Fruit fly (Drosophila melanogaster) whole organism, embryonic: Measurements from ENCODE around the gene CG3091.

Experiments used
- Adf1 ChIP-seq: fragments of 200-800 bp; sonication (Bioruptor generic); IDR thresholded peaks from 2 replicates; pipeline ENCODE4 v1.3.6; 2022; ENCODE audit warnings: missing biosample characterization, missing genetic modification characterization
- Asciz ChIP-seq: fragments of 200-800 bp; sonication (Bioruptor generic); optimal IDR thresholded peaks from 2 replicates; lab custom pipeline; 2017; ENCODE audit warnings: missing biosample characterization, mild to moderate bottlenecking, missing genetic modification characterization, missing genetic modification reagents
- CG1233 ChIP-seq: fragments of 200-800 bp; sonication (Bioruptor generic); optimal IDR thresholded peaks from 4 replicates; lab custom pipeline; 2018; ENCODE audit warnings: missing biosample characterization, mild to moderate bottlenecking, missing genetic modification characterization
- CG1529 ChIP-seq: fragments of 200-800 bp; sonication (Bioruptor generic); optimal IDR thresholded peaks from 3 replicates; lab custom pipeline; 2018; ENCODE audit warnings: missing biosample characterization, missing genetic modification characterization
- CG15601 ChIP-seq: fragments of 200-800 bp; sonication (Bioruptor generic); optimal IDR thresholded peaks from 3 replicates; lab custom pipeline; 2019; ENCODE audit warnings: missing biosample characterization, mild to moderate bottlenecking, missing genetic modification characterization, moderate library complexity
- CG17359 ChIP-seq: fragments of 200-800 bp; sonication (Bioruptor generic); optimal IDR thresholded peaks from 3 replicates; lab custom pipeline; 2018; ENCODE audit warnings: missing biosample characterization, mild to moderate bottlenecking, missing genetic modification characterization, moderate library complexity
- CG17912 ChIP-seq: fragments of 200-800 bp; sonication (Bioruptor generic); optimal IDR thresholded peaks from 2 replicates; lab custom pipeline; 2018; ENCODE audit warnings: missing biosample characterization, mild to moderate bottlenecking, missing genetic modification characterization
- CG18599 ChIP-seq: fragments of 200-800 bp; sonication (Bioruptor generic); optimal IDR thresholded peaks from 3 replicates; lab custom pipeline; 2017; ENCODE audit warnings: missing biosample characterization, missing genetic modification characterization, mild to moderate bottlenecking, moderate library complexity, missing genetic modification reagents
- CG2116 ChIP-seq: fragments of 200-800 bp; sonication (Bioruptor generic); optimal IDR thresholded peaks from 3 replicates; lab custom pipeline; 2018; ENCODE audit warnings: missing biosample characterization, mild to moderate bottlenecking, missing genetic modification characterization
- CG31365 ChIP-seq: fragments of 200-800 bp; sonication (Bioruptor generic); optimal IDR thresholded peaks from 2 replicates; lab custom pipeline; 2018; ENCODE audit warnings: missing biosample characterization, mild to moderate bottlenecking, missing genetic modification characterization
- CG32532 ChIP-seq: fragments of 200-800 bp; sonication (Bioruptor generic); IDR thresholded peaks from 2 replicates; pipeline ENCODE4 v1.3.6; 2022; ENCODE audit warnings: missing biosample characterization, missing genetic modification characterization
- CG4328 ChIP-seq: fragments of 200-800 bp; sonication (Bioruptor generic); optimal IDR thresholded peaks from 3 replicates; lab custom pipeline; 2017; ENCODE audit warnings: missing biosample characterization, missing genetic modification reagents, missing genetic modification characterization
- CG8089 ChIP-seq: fragments of 200-800 bp; sonication (Bioruptor generic); optimal IDR thresholded peaks from 3 replicates; lab custom pipeline; 2016; ENCODE audit warnings: missing biosample characterization, missing genetic modification characterization
- CG8290 ChIP-seq, 3 experiments: fragments of 200-800 bp; sonication (Bioruptor generic); optimal IDR thresholded peaks; 2 replicates each; lab custom pipeline; 2016 to 2019; ENCODE audit warnings: missing biosample characterization in 3 of 3, missing genetic modification characterization in 3 of 3, mild to moderate bottlenecking in 2 of 3, moderate library complexity in 1 of 3
- CG8924 ChIP-seq: fragments of 200-800 bp; optimal IDR thresholded peaks from 3 replicates; lab custom pipeline; 2019; ENCODE audit warnings: missing biosample characterization, mild to moderate bottlenecking, missing genetic modification characterization, moderate library complexity
- Dip3 ChIP-seq: fragments of 200-800 bp; sonication (Bioruptor generic); optimal IDR thresholded peaks from 3 replicates; lab custom pipeline; 2016; ENCODE audit warnings: missing biosample characterization, missing genetic modification characterization
- Drgx ChIP-seq: fragments of 200-800 bp; sonication (Bioruptor generic); IDR thresholded peaks from 2 replicates; pipeline ENCODE4 v1.3.6; 2022; ENCODE audit warnings: missing biosample characterization, missing genetic modification characterization
- Ets65A ChIP-seq: fragments of 200-800 bp; sonication (Bioruptor generic); peaks from one replicate; lab custom pipeline; 2016; ENCODE audit warnings: missing biosample characterization, missing genetic modification characterization
- Hr78 ChIP-seq, 2 experiments: fragments of 200-800 bp in 1 of 2; fragments of >200 bp in 1 of 2; sonication (Bioruptor generic) in 1 of 2; optimal IDR thresholded peaks; 2 replicates each; lab custom pipeline; 2017 to 2019; ENCODE audit warnings: missing biosample characterization in 2 of 2, missing genetic modification characterization in 2 of 2, mild to moderate bottlenecking in 1 of 2, moderate library complexity in 1 of 2
- MBD-R2 ChIP-seq: fragments of 200-800 bp; sonication (Bioruptor generic); IDR thresholded peaks from 2 replicates; pipeline ENCODE4 v1.3.6; 2022; ENCODE audit warnings: missing biosample characterization, missing genetic modification characterization
- NC2α ChIP-seq: fragments of 200-800 bp; sonication (Bioruptor generic); optimal IDR thresholded peaks from 2 replicates; lab custom pipeline; 2016; ENCODE audit warnings: missing biosample characterization, missing genetic modification characterization
- Optix ChIP-seq: fragments of 200-800 bp; sonication (Bioruptor generic); IDR thresholded peaks from 3 replicates; pipeline ENCODE4 v1.3.6; 2022; ENCODE audit warnings: missing biosample characterization, missing genetic modification characterization
- Stat92E ChIP-seq, 3 experiments: fragments of >200 bp in 2 of 3; fragments of 200-800 bp in 1 of 3; sonication (Bioruptor generic) in 1 of 3; optimal IDR thresholded peaks; 2 replicates each; lab custom pipeline; 2017 to 2019; ENCODE audit warnings: missing biosample characterization in 3 of 3, missing genetic modification characterization in 3 of 3, mild to moderate bottlenecking in 1 of 3, moderate library complexity in 1 of 3
- ac ChIP-seq: fragments of 200-800 bp; sonication (Bioruptor generic); optimal IDR thresholded peaks from 3 replicates; lab custom pipeline; 2017; ENCODE audit warnings: missing biosample characterization, mild to moderate bottlenecking, missing genetic modification characterization
- cg ChIP-seq: fragments of 200-800 bp; sonication (Bioruptor generic); optimal IDR thresholded peaks from 3 replicates; lab custom pipeline; 2019; ENCODE audit warnings: missing biosample characterization, mild to moderate bottlenecking, missing genetic modification characterization, moderate library complexity
- cwo ChIP-seq: fragments of 200-800 bp; sonication (Bioruptor generic); optimal IDR thresholded peaks from 3 replicates; lab custom pipeline; 2017; ENCODE audit warnings: missing biosample characterization, missing genetic modification characterization, mild to moderate bottlenecking, moderate library complexity, missing genetic modification reagents
- dimm ChIP-seq: fragments of 200-800 bp; sonication (Bioruptor generic); IDR thresholded peaks from 2 replicates; pipeline ENCODE4 v1.3.6; 2022; ENCODE audit warnings: missing biosample characterization, missing genetic modification characterization
- disco-r ChIP-seq: fragments of 200-800 bp; sonication (Bioruptor generic); optimal IDR thresholded peaks from 2 replicates; lab custom pipeline; 2016; ENCODE audit warnings: missing biosample characterization, missing genetic modification characterization
- dmrt11E ChIP-seq: fragments of 200-800 bp; sonication (Bioruptor generic); optimal IDR thresholded peaks from 3 replicates; lab custom pipeline; 2018; ENCODE audit warnings: missing biosample characterization, mild to moderate bottlenecking, missing genetic modification characterization, moderate library complexity
- dmrt99B ChIP-seq: fragments of 200-800 bp; sonication (Bioruptor generic); optimal IDR thresholded peaks from 2 replicates; lab custom pipeline; 2018; ENCODE audit warnings: missing biosample characterization, mild to moderate bottlenecking, missing genetic modification characterization, moderate library complexity
- ewg ChIP-seq: fragments of 200-800 bp; sonication (Bioruptor generic); optimal IDR thresholded peaks from 3 replicates; lab custom pipeline; 2017; ENCODE audit warnings: mild to moderate bottlenecking, missing biosample characterization, missing genetic modification reagents, missing genetic modification characterization
- gce ChIP-seq: fragments of 200-800 bp; sonication (Bioruptor generic); IDR thresholded peaks from 3 replicates; pipeline ENCODE4 v1.3.6; 2022; ENCODE audit warnings: missing biosample characterization, missing genetic modification characterization
- hbn ChIP-seq: fragments of 200-800 bp; sonication (Bioruptor generic); IDR thresholded peaks from 2 replicates; pipeline ENCODE4 v1.3.6; 2022; ENCODE audit warnings: missing biosample characterization, missing genetic modification characterization; ENCODE audit not compliant: partially characterized antibody
- pum ChIP-seq: fragments of 200-800 bp; sonication (Bioruptor generic); optimal IDR thresholded peaks from 2 replicates; lab custom pipeline; 2016; ENCODE audit warnings: missing biosample characterization, missing genetic modification characterization
- pzg ChIP-seq: fragments of 200-800 bp; sonication (Bioruptor generic); optimal IDR thresholded peaks from 3 replicates; lab custom pipeline; 2018; ENCODE audit warnings: missing biosample characterization, mild to moderate bottlenecking, missing genetic modification characterization, moderate library complexity
- rib ChIP-seq: fragments of 200-800 bp; sonication (Bioruptor generic); IDR thresholded peaks from 2 replicates; pipeline ENCODE4 v1.3.6; 2022; ENCODE audit warnings: missing biosample characterization, missing genetic modification characterization
- sna ChIP-seq: fragments of 200-800 bp; sonication (Bioruptor generic); IDR thresholded peaks from 2 replicates; pipeline ENCODE4 v1.3.6; 2022; ENCODE audit warnings: missing biosample characterization, missing genetic modification characterization; ENCODE audit not compliant: partially characterized antibody
- sr ChIP-seq: fragments of 200-800 bp; sonication (Bioruptor generic); IDR thresholded peaks from 3 replicates; pipeline ENCODE4 v1.3.6; 2022; ENCODE audit warnings: missing biosample characterization, missing genetic modification characterization

The CG3091 gene

DNA sequence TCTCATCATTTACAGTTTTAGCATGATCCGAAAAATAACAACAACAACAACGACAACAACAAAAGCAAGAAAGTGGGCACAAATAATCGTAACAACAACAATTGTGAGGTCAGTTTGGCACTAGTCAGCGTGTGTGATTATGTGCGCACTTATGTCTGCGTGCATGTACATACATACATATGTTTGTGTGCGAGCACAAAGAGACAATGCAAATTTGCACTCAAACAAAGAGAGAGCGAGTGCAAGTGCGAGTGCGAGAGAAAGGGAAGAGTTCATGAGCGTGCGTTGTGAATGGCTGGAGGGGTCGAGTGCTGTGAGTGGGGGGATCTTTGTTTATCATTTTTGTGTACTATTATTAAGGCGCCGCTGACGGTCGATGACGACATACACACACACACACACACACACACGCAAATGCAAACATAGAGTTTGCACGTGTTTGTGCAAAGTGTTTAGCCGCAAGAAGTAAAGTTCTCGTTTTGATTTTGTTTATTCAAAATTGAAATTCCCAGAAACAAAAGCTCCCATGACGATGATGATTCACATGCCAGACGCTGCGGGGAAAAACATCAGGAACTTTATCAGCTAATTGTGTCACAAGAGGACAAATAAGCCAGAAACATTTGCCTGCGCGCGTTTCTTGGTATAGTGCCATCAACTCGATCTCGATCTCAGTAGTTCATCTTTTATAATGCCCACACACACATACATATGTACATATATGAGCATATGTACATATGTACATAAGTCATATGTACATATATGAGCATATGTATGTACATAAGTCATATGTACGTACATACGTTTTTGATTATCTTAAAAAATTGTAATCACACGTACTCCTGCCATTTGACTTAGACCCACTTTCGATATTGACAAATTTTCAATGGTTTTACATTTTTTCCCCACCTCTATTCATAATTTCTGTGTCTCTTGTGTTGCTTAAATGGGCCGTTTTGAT is 40.8 kb upstream of the CG3091 start (continued):
- TF ChIP-seq hbn (GFP tag; lab: Robert Waterston, UW): no peak
- TF ChIP-seq Optix: no peak
- no peak for TF ChIP-seq CG2116
- TF ChIP-seq Dip3 (GFP tag; lab: Kevin White, UChicago): no peak
- TF ChIP-seq CG4328 (GFP tag; lab: Kevin White, UChicago): peak; percentile 45
- TF ChIP-seq Stat92E (GFP tag; optimal IDR thresholded peaks at IDR 0.05; lab: Kevin White, UChicago): peak in 1 of 3 experiments; percentile 76
- no peak for TF ChIP-seq disco-r
- no peak for TF ChIP-seq CG1233 (GFP tag; lab: Kevin White, UChicago)
- peak in 1 of 2 experiments; percentile 19 for TF ChIP-seq Hr78 (GFP tag; optimal IDR thresholded peaks at IDR 0.05; lab: Kevin White, UChicago)
- TF ChIP-seq cg (GFP tag; lab: Kevin White, UChicago): peak; percentile 66
- peak; percentile 55 for TF ChIP-seq Drgx
- peak; percentile 7 for TF ChIP-seq CG15601 (tag; lab: Kevin White, UChicago)
- TF ChIP-seq Adf1 (GFP tag; lab: Robert Waterston, UW): no peak
- no peak for TF ChIP-seq CG8924 (tag; lab: Kevin White, UChicago)
- TF ChIP-seq Asciz (GFP tag; lab: Kevin White, UChicago): peak; percentile 11
- no peak for TF ChIP-seq pum (GFP tag; lab: Kevin White, UChicago)
- TF ChIP-seq CG32532 (GFP tag; lab: Robert Waterston, UW): no peak
- no peak for TF ChIP-seq sna (GFP tag; lab: Robert Waterston, UW)
- peak; percentile 5 for TF ChIP-seq ac (GFP tag; lab: Kevin White, UChicago)
- TF ChIP-seq dimm (GFP tag; lab: Robert Waterston, UW): 0 out of 2 replicates have a peak, but pooled peaks have one; percentile 35
- TF ChIP-seq dmrt99B (tag; lab: Kevin White, UChicago): peak; percentile 10
- peak; percentile 27 for TF ChIP-seq CG8089 (GFP tag; lab: Kevin White, UChicago)
- TF ChIP-seq CG8290 (GFP tag; optimal IDR thresholded peaks at IDR 0.05; lab: Kevin White, UChicago): peak; percentile 15
- peak in 1 of 2 experiments; percentile 25 for TF ChIP-seq CG8290 (tag; optimal IDR thresholded peaks at IDR 0.05; lab: Kevin White, UChicago)
- TF ChIP-seq NC2α (GFP tag; lab: Kevin White, UChicago): no peak
- TF ChIP-seq Ets65A (GFP tag; lab: Kevin White, UChicago): no peak
- no peak for TF ChIP-seq pzg (GFP tag; lab: Kevin White, UChicago)
- peak; percentile 2 for TF ChIP-seq cwo (GFP tag; lab: Kevin White, UChicago)
- TF ChIP-seq ewg (GFP tag; lab: Kevin White, UChicago): peak; percentile 11
- TF ChIP-seq CG17912 (GFP tag; lab: Kevin White, UChicago): no peak
- peak; percentile 30 for TF ChIP-seq CG17359 (tag; lab: Kevin White, UChicago)
- TF ChIP-seq CG18599 (GFP tag; lab: Kevin White, UChicago): no peak
- TF ChIP-seq CG31365 (tag; lab: Kevin White, UChicago): no peak
- no peak for TF ChIP-seq MBD-R2 (GFP tag; lab: Robert Waterston, UW)
- peak; percentile 76; the same call in 1 of the 3 replicates for TF ChIP-seq gce
- TF ChIP-seq CG1529: no peak
- peak; percentile 19; the same call in 1 of the 3 replicates for TF ChIP-seq sr
- TF ChIP-seq rib: no peak
- peak; percentile 29 for TF ChIP-seq dmrt11E (tag; lab: Kevin White, UChicago)
- TF ChIP-seq, all 482 proteins: peak for 91
